Worm (Caenorhabditis elegans) whole organism, L1 larva: ENCODE data around the gene srsx-13.

Experiments used
- F16B12.6 ChIP-seq: fragments of 150-350 bp; optimal IDR thresholded peaks from 2 replicates; lab custom pipeline; 2014; ENCODE audit warnings: missing biosample characterization, missing genetic modification characterization
- ama-1 ChIP-seq: fragments of 150-350 bp; optimal IDR thresholded peaks from 2 replicates; lab custom pipeline; 2014
- blmp-1 ChIP-seq: fragments of 150-350 bp; optimal IDR thresholded peaks from 2 replicates; lab custom pipeline; 2014; ENCODE audit warnings: missing biosample characterization, missing genetic modification characterization
- ceh-8 ChIP-seq: fragments of 200-800 bp; sonication (Bioruptor generic); optimal IDR thresholded peaks from 2 replicates; lab custom pipeline; 2018; ENCODE audit warnings: mild to moderate bottlenecking, missing genetic modification characterization, moderate library complexity, missing compliant biosample characterization
- ceh-90 ChIP-seq: sonication (generic microtip); optimal IDR thresholded peaks from 2 replicates; lab custom pipeline; 2016; ENCODE audit warnings: missing genetic modification characterization, missing compliant biosample characterization
- dsc-1 ChIP-seq: sonication (generic microtip); optimal IDR thresholded peaks from 2 replicates; lab custom pipeline; 2016; ENCODE audit warnings: mild to moderate bottlenecking, missing genetic modification characterization, missing compliant biosample characterization
- egl-27 ChIP-seq, 2 experiments: fragments of 150-350 bp in 1 of 2; sonication (generic microtip); optimal IDR thresholded peaks; 3 replicates each; lab custom pipeline; 2017 to 2018; ENCODE audit warnings: missing biosample characterization in 2 of 2, missing genetic modification characterization in 2 of 2, missing genetic modification reagents in 2 of 2
- elt-2 ChIP-seq: sonication (generic microtip); optimal IDR thresholded peaks from 2 replicates; lab custom pipeline; 2016; ENCODE audit warnings: missing genetic modification characterization, mild to moderate bottlenecking, inconsistent platforms, missing compliant biosample characterization, missing genetic modification reagents
- elt-3 ChIP-seq, 6 experiments: fragments of 150-350 bp in 1 of 6; sonication (generic microtip); optimal IDR thresholded peaks; 2 replicates each; lab custom pipeline; 2017 to 2018; ENCODE audit warnings: missing biosample characterization in 6 of 6, missing genetic modification characterization in 6 of 6, inconsistent platforms in 1 of 6
- fkh-10 ChIP-seq: sonication (generic microtip); optimal IDR thresholded peaks from 2 replicates; lab custom pipeline; 2017; ENCODE audit warnings: missing biosample characterization, missing genetic modification reagents, missing genetic modification characterization
- fkh-8 ChIP-seq: sonication (generic microtip); optimal IDR thresholded peaks from 2 replicates; lab custom pipeline; 2016; ENCODE audit warnings: mild to moderate bottlenecking, missing genetic modification characterization, missing compliant biosample characterization
- fos-1 ChIP-seq: fragments of 150-350 bp; optimal IDR thresholded peaks from 2 replicates; lab custom pipeline; 2014; ENCODE audit warnings: missing biosample characterization, missing genetic modification characterization
- grh-1 ChIP-seq: fragments of 200-800 bp; sonication (Bioruptor generic); IDR thresholded peaks from 2 replicates; pipeline ENCODE4 v1.3.6; 2022; ENCODE audit warnings: missing genetic modification reagents, missing genetic modification characterization, missing compliant biosample characterization
- hlh-4 ChIP-seq: sonication (generic microtip); optimal IDR thresholded peaks from 2 replicates; lab custom pipeline; 2016; ENCODE audit warnings: mild to moderate bottlenecking, missing genetic modification characterization, missing compliant biosample characterization
- lin-14 ChIP-seq: fragments of 200-800 bp; sonication (Bioruptor generic); optimal IDR thresholded peaks from 2 replicates; lab custom pipeline; 2018; ENCODE audit warnings: mild to moderate bottlenecking, missing genetic modification characterization, moderate library complexity, missing compliant biosample characterization
- lin-15B ChIP-seq: fragments of 150-350 bp; sonication (generic microtip); optimal IDR thresholded peaks from 3 replicates; lab custom pipeline; 2014; ENCODE audit warnings: missing biosample characterization, missing genetic modification characterization
- lin-35 ChIP-seq, 2 experiments: fragments of 150-350 bp; optimal IDR thresholded peaks; 2 replicates each; lab custom pipeline; 2014; ENCODE audit warnings: missing biosample characterization in 2 of 2, missing genetic modification characterization in 2 of 2, missing genetic modification reagents in 2 of 2
- lir-3 ChIP-seq: sonication (generic microtip); optimal IDR thresholded peaks from 2 replicates; lab custom pipeline; 2016; ENCODE audit warnings: mild to moderate bottlenecking, missing genetic modification characterization, moderate library complexity, missing compliant biosample characterization; ENCODE audit not compliant: poor library complexity
- mdl-1 ChIP-seq, 2 experiments: fragments of 150-350 bp; optimal IDR thresholded peaks; 2 replicates each; lab custom pipeline; 2014 to 2017; ENCODE audit warnings: missing biosample characterization in 2 of 2, missing genetic modification characterization in 2 of 2, inconsistent platforms in 1 of 2
- mep-1 ChIP-seq: fragments of 150-350 bp; optimal IDR thresholded peaks from 2 replicates; lab custom pipeline; 2014; ENCODE audit warnings: missing biosample characterization, missing genetic modification characterization
- nhr-20 ChIP-seq: sonication (generic microtip); optimal IDR thresholded peaks from 2 replicates; lab custom pipeline; 2016; ENCODE audit warnings: mild to moderate bottlenecking, missing genetic modification characterization, missing compliant biosample characterization
- nhr-237 ChIP-seq: fragments of 150-350 bp; optimal IDR thresholded peaks from 2 replicates; lab custom pipeline; 2014; ENCODE audit warnings: missing biosample characterization, missing genetic modification characterization
- nhr-28 ChIP-seq: fragments of 150-350 bp; optimal IDR thresholded peaks from 2 replicates; lab custom pipeline; 2014; ENCODE audit warnings: missing biosample characterization, missing genetic modification characterization
- nhr-71 ChIP-seq: sonication (generic microtip); optimal IDR thresholded peaks from 2 replicates; lab custom pipeline; 2016; ENCODE audit warnings: mild to moderate bottlenecking, missing genetic modification characterization, moderate library complexity, missing compliant biosample characterization
- nhr-84 ChIP-seq: sonication (generic microtip); optimal IDR thresholded peaks from 2 replicates; lab custom pipeline; 2017; ENCODE audit warnings: missing biosample characterization, missing genetic modification characterization
- nhr-90 ChIP-seq: sonication (generic microtip); optimal IDR thresholded peaks from 2 replicates; lab custom pipeline; 2016; ENCODE audit warnings: mild to moderate bottlenecking, missing genetic modification characterization, missing compliant biosample characterization; ENCODE audit not compliant: poor library complexity
- rnt-1 ChIP-seq: sonication (generic microtip); optimal IDR thresholded peaks from 2 replicates; lab custom pipeline; 2016; ENCODE audit warnings: mild to moderate bottlenecking, missing genetic modification characterization, moderate library complexity, missing compliant biosample characterization
- snpc-4 ChIP-seq: fragments of 150-350 bp; optimal IDR thresholded peaks from 2 replicates; lab custom pipeline; 2014; ENCODE audit warnings: missing biosample characterization, missing genetic modification characterization
- snu-23 ChIP-seq: sonication (generic microtip); optimal IDR thresholded peaks from 2 replicates; lab custom pipeline; 2016; ENCODE audit warnings: missing genetic modification characterization, missing compliant biosample characterization
- sox-4 ChIP-seq: sonication (generic microtip); optimal IDR thresholded peaks from 2 replicates; lab custom pipeline; 2016; ENCODE audit warnings: missing genetic modification characterization, missing compliant biosample characterization
- sup-37 ChIP-seq: fragments of 200-800 bp; sonication (Bioruptor generic); optimal IDR thresholded peaks from 2 replicates; lab custom pipeline; 2018; ENCODE audit warnings: mild to moderate bottlenecking, missing genetic modification characterization, missing compliant biosample characterization
- swsn-7 ChIP-seq: sonication (generic microtip); optimal IDR thresholded peaks from 2 replicates; lab custom pipeline; 2016; ENCODE audit warnings: missing genetic modification characterization, missing compliant biosample characterization
- unc-130 ChIP-seq: fragments of 150-350 bp; optimal IDR thresholded peaks from 2 replicates; lab custom pipeline; 2017; ENCODE audit warnings: missing biosample characterization, missing genetic modification characterization, inconsistent platforms
- unc-30 ChIP-seq: sonication (generic microtip); optimal IDR thresholded peaks from 2 replicates; lab custom pipeline; 2017; ENCODE audit warnings: missing biosample characterization, missing genetic modification characterization
- unc-86 ChIP-seq: sonication (generic microtip); optimal IDR thresholded peaks from 2 replicates; lab custom pipeline; 2016; ENCODE audit warnings: missing genetic modification characterization, missing compliant biosample characterization
- vab-15 ChIP-seq: sonication (generic microtip); optimal IDR thresholded peaks from 2 replicates; lab custom pipeline; 2017; ENCODE audit warnings: missing genotype, mild to moderate bottlenecking, missing genetic modification characterization, missing compliant biosample characterization
- xbp-1 ChIP-seq: sonication (generic microtip); optimal IDR thresholded peaks from 2 replicates; lab custom pipeline; 2016; ENCODE audit warnings: missing genetic modification characterization, missing compliant biosample characterization
- ztf-4 ChIP-seq: fragments of 150-350 bp; optimal IDR thresholded peaks from 2 replicates; lab custom pipeline; 2014; ENCODE audit warnings: missing biosample characterization, missing genetic modification characterization

srsx-13 gene

DNA sequence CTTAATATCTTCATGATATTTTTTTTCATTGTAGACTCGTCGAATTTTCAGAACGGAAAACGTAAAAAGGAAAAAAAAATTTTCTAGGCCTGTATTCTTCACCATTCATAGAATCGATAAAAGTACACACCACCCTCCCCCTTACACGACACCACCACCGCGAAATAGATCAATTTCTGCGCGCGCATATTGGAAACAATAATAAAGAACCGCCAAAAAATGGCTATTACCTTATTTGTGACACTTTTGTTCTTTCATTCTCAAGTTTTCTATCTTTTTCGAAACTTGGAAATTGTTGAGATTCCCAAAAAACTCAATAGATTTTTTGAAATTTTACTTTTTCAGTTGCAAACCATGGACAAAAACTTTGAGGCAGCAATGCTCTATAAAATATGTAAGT lies 7.9 kb downstream of the srsx-13 start, which contains the start of gene F26G5.1:
Gene F26G5.1 (plus strand): TSS at position 339 of the 400 bp plus-strand sequence.
- TF ChIP-seq nhr-90 (tag; lab: Kevin White, UChicago) (no peak), nhr-28 (no peak)

DNA sequence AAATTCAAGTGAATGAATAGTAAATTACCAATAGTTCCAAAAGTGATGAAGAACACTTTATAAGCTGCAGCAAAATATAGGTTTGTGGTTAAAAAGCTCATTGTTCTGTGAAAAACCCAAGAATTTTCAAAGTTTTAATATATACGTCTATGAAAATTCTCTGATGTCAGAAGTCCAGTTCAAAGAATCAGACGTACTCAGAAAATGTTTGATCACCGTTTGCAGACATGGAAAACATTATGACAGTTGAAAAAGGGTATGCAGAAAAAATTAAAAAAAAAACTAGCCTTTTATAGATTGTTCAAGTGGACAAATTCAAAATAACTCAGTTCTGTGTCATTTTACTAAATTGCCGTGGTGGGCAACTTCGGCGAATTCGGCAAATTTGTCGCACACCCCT lies 8.3 kb downstream of the srsx-13 start, which contains the start of gene srsx-10:
Gene srsx-10 (minus strand): TSS at position 101 of the 400 bp plus-strand sequence.
- TF ChIP-seq sox-4 (tag; lab: Kevin White, UChicago) (peak; percentile 29), xbp-1 (tag; lab: Kevin White, UChicago) (no peak), snpc-4 (no peak), swsn-7 (no peak), nhr-71 (tag; lab: Kevin White, UChicago) (peak; percentile 22)

DNA sequence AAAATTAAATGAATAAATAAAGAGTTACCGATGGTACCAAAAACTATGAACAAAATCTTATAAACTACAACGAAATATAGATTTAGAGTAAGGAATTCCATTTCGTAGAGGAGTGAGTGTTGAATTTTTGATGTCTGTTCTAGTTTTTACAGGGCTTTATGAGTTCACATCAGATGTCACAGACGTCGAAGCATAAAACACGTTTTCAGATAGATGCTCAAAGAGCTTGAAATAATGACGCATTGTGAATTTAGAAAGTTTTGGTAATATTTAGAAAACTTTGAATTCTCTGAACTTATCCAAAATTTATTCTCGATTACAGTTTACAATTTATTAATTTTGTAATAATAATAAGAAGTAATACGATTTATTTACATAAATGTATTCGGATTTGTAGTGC lies 10.0 kb downstream of the srsx-13 start, which contains the start of gene srsx-9:
Gene srsx-9 (minus strand): TSS at position 101 of the 400 bp plus-strand sequence.
- TF ChIP-seq nhr-28: no peak
- no peak for TF ChIP-seq nhr-90 (tag; lab: Kevin White, UChicago)
- no peak for TF ChIP-seq lir-3 (tag; lab: Kevin White, UChicago)
- no peak for TF ChIP-seq egl-27 (tag; optimal IDR thresholded peaks at IDR 0.05; lab: Kevin White, UChicago)
- no peak for TF ChIP-seq ama-1 (lab: Kevin White, UChicago)
- TF ChIP-seq sox-4 (tag; lab: Kevin White, UChicago): no peak
- TF ChIP-seq ceh-90 (tag; lab: Kevin White, UChicago): no peak
- TF ChIP-seq vab-15 (tag; lab: Kevin White, UChicago): no peak
- no peak for TF ChIP-seq ceh-8 (GFP tag; lab: Kevin White, UChicago)
- no peak for TF ChIP-seq sup-37
- no peak for TF ChIP-seq mdl-1 (tag; optimal IDR thresholded peaks at IDR 0.05; lab: Kevin White, UChicago)
- TF ChIP-seq unc-30: no peak
- TF ChIP-seq unc-86 (tag; lab: Kevin White, UChicago): no peak
- TF ChIP-seq nhr-237 (tag; lab: Kevin White, UChicago): no peak
- TF ChIP-seq, all 84 proteins: peak for 0

DNA sequence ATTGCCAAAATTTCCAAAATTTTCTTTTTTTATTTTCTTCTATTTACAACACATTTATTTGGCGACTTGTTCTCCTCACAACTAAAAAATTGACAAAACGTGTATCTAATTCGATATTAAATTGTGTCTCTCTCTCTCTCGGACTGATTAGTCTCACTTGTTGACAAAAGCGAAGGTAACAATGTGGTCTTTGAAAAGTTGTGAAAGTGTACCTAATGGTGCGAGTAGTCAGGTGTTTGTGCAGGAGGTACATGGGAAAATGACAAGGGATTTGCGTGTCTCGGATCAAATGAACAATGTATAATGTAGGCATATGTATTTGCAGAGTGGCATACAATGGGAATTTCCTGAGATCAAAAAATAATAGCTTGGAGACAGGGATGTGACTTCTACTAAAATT lies 13.5 kb downstream of the srsx-13 start:
- TF ChIP-seq snu-23 (GFP tag; lab: Kevin White, UChicago) (no peak), mdl-1 (tag; optimal IDR thresholded peaks at IDR 0.05; lab: Kevin White, UChicago) (peak in 1 of 2 experiments; percentile 5), rnt-1 (tag; lab: Kevin White, UChicago) (no peak), elt-2 (tag; lab: Kevin White, UChicago) (peak; percentile 14), F16B12.6 (no peak), fkh-10 (GFP tag; lab: Kevin White, UChicago) (no peak), blmp-1 (tag; lab: Kevin White, UChicago) (peak; percentile 79), fkh-8 (peak; percentile 19), hlh-4 (no peak), lin-35 (GFP tag; optimal IDR thresholded peaks at IDR 0.05; lab: Kevin White, UChicago) (peak in 1 of 2 experiments; percentile 48), nhr-20 (tag; lab: Kevin White, UChicago) (peak; percentile 35), nhr-71 (tag; lab: Kevin White, UChicago) (peak; percentile 22), sup-37 (no peak), lin-15B (tag; lab: Kevin White, UChicago) (no peak), elt-3 (tag; optimal IDR thresholded peaks at IDR 0.05; lab: Kevin White, UChicago) (peak in 1 of 6 experiments; percentile 25), ztf-4 (tag; lab: Kevin White, UChicago) (no peak)

DNA sequence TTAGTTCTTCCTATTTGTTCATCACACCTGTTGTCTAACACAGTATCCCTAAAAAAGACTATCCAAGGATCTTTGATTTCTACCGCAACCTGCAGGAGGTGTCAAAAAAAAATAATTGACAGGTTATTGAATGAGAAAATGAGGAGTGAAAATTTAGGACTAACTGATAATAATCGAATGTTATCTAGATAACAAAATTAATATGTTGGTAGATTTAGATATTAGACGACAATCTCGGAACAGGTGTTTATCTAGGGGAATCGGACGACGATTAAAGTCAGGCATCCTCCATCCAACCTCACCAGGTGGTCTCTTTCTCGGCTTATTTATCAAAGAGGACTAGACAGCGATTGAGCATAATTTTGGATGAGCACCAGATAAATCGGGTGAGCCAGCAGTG lies 14.2 kb downstream of the srsx-13 start:
- TF ChIP-seq mdl-1 (tag; optimal IDR thresholded peaks at IDR 0.05; lab: Kevin White, UChicago) (no peak), unc-30 (no peak), grh-1 (no peak), lin-14 (GFP tag; lab: Kevin White, UChicago) (no peak), nhr-28 (no peak), lir-3 (tag; lab: Kevin White, UChicago) (no peak), lin-15B (tag; lab: Kevin White, UChicago) (no peak), fos-1 (tag; lab: Kevin White, UChicago) (no peak), F16B12.6 (no peak), swsn-7 (no peak), nhr-90 (tag; lab: Kevin White, UChicago) (no peak), sox-4 (tag; lab: Kevin White, UChicago) (no peak), dsc-1 (no peak), mep-1 (tag; lab: Kevin White, UChicago) (no peak), nhr-84 (no peak), hlh-4 (no peak), unc-130 (no peak)
